Fruit fly (Drosophila melanogaster): ENCODE results near the gene mus312.
A peak's percentile ranks its signal among the peaks of the same experiment; 100 is the strongest.

The mus312 gene

dm6 chr3L:7381359-7381976, 52.5 kb downstream of the mus312 start, which contains the start of the genes SMSr and smid (continued):
- TF ChIP-seq Hr78 (GFP tag; optimal IDR thresholded peaks at IDR 0.05) (no peak), fd102C (GFP tag; optimal IDR thresholded peaks at IDR 0.05) (no peak), CG11696 (GFP tag; IDR thresholded peaks at IDR 0.05) (no peak), nom (GFP tag; optimal IDR thresholded peaks at IDR 0.05) (peak; percentile 38), CG34376 (GFP tag; optimal IDR thresholded peaks at IDR 0.05) (peak; percentile 57), chif (GFP tag; optimal IDR thresholded peaks at IDR 0.05) (peak; percentile 4 to 63), Xrp1 (GFP tag; IDR thresholded peaks at IDR 0.05) (peak; percentile 65), chm (GFP tag; IDR thresholded peaks at IDR 0.05) (peak; percentile 32; the same call in 1 of the 2 replicates), CG11085 (GFP tag; IDR thresholded peaks at IDR 0.05) (peak; percentile 58), dimm (GFP tag; IDR thresholded peaks at IDR 0.05) (no peak), lmd (GFP tag; IDR thresholded peaks at IDR 0.05) (peak; percentile 51; the same call in 1 of the 2 replicates), bsh (GFP tag; optimal IDR thresholded peaks at IDR 0.05) (peak in 1 of 2 experiments; percentile 47), tgo (GFP tag; IDR thresholded peaks at IDR 0.05) (peak; percentile 42; the same call in 2 of the 3 replicates), tll (GFP tag; optimal IDR thresholded peaks at IDR 0.05) (peak; percentile 80 to 96), Xbp1 (GFP tag; optimal IDR thresholded peaks at IDR 0.05) (peak; percentile 72), CG1529 (GFP tag; optimal IDR thresholded peaks at IDR 0.05) (peak; percentile 57), fd3F (GFP tag; optimal IDR thresholded peaks at IDR 0.05) (peak; percentile 3), CG17568 (GFP tag; optimal IDR thresholded peaks at IDR 0.05) (no peak), CG3281 (GFP tag; optimal IDR thresholded peaks at IDR 0.05) (peak; percentile 44), danr (GFP tag; IDR thresholded peaks at IDR 0.05) (peak; percentile 50; the same call in 1 of the 2 replicates), dysf (GFP tag; IDR thresholded peaks at IDR 0.05) (peak; percentile 67; the same call in 2 of the 3 replicates), PHDP (tag; optimal IDR thresholded peaks at IDR 0.05) (peak; percentile 60), sug (tag; optimal IDR thresholded peaks at IDR 0.05) (peak; percentile 100), CG4328 (GFP tag; optimal IDR thresholded peaks at IDR 0.05) (no peak), lab (GFP tag; optimal IDR thresholded peaks at IDR 0.05) (peak; percentile 51), B-H2 (GFP tag; optimal IDR thresholded peaks at IDR 0.05) (peak; percentile 23), jumu (GFP tag; optimal IDR thresholded peaks at IDR 0.05) (peak; percentile 51), az2 (GFP tag; optimal IDR thresholded peaks at IDR 0.05) (peak; percentile 45), stwl (tag; optimal IDR thresholded peaks at IDR 0.05) (peak; percentile 66), CG10267 (tag; optimal IDR thresholded peaks at IDR 0.05) (peak; percentile 65), Kr (GFP tag; optimal IDR thresholded peaks at IDR 0.05) (no peak), CG9727 (GFP tag; optimal IDR thresholded peaks at IDR 0.05) (peak; percentile 73), CG13894 (tag; optimal IDR thresholded peaks at IDR 0.05) (peak; percentile 27), dmrt11E (tag; optimal IDR thresholded peaks at IDR 0.05) (peak; percentile 70), CG7786 (GFP tag; optimal IDR thresholded peaks at IDR 0.05) (peak; percentile 33), sd (tag; optimal IDR thresholded peaks at IDR 0.05) (peak; percentile 68), vvl (GFP tag; IDR thresholded peaks at IDR 0.05) (peak; percentile 23; the same call in 1 of the 2 replicates), MESR4 (GFP tag; optimal IDR thresholded peaks at IDR 0.05) (peak; percentile 56), CG5245 (GFP tag; optimal IDR thresholded peaks at IDR 0.05) (no peak), zen2 (GFP tag; IDR thresholded peaks at IDR 0.05; ENCODE audit: partially characterized antibody) (peak; percentile 53; the same call in 2 of the 3 replicates), ewg (GFP tag; optimal IDR thresholded peaks at IDR 0.05) (peak; percentile 24), MTF-1 (GFP tag; optimal IDR thresholded peaks at IDR 0.05; ENCODE audit: borderline replicate concordance) (no peak), Hmx (GFP tag; optimal IDR thresholded peaks at IDR 0.05) (no peak), Myb (GFP tag; optimal IDR thresholded peaks at IDR 0.05) (peak; percentile 24), Lpt (GFP tag; optimal IDR thresholded peaks at IDR 0.05) (no peak), onecut (GFP tag; IDR thresholded peaks at IDR 0.05) (no peak), Meics (GFP tag; optimal IDR thresholded peaks at IDR 0.05) (peak; percentile 55), CG12104 (GFP tag; optimal IDR thresholded peaks at IDR 0.05) (no peak)

Data from whole organism, embryonic.